Fruit fly (Drosophila melanogaster): ENCODE data around the gene CG42832.

CG42832 gene

DNA sequence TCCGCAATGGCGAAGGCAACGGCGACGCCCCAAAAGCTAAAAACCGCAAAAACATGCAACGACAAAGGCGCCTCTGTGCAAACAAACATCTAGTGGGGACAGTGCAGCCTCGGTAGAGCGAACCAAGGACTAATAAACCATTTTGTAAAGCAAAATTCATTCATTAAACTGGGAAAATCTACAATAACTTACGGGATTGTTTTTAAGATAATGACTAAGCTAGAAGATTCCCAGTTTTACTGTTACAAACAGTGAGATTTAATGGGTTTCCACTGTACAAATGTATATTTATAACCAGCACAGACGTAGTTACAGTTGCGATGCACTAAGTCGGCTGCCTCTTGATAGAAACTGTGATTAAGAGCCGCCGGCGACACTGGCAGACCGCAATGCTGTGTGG is 46.3 kb downstream of the CG42832 start (continued):
- TF ChIP-seq CG17359 (tag; optimal IDR thresholded peaks at IDR 0.05) (no peak), prd (optimal IDR thresholded peaks at IDR 0.05) (no peak), prd (GFP tag; IDR thresholded peaks at IDR 0.05) (peak; percentile 53), CG1602 (GFP tag; optimal IDR thresholded peaks at IDR 0.05) (no peak), Opbp (GFP tag; IDR thresholded peaks at IDR 0.05; ENCODE audit: partially characterized antibody) (no peak)

Measured in whole organism, embryonic.